Fruit fly (Drosophila melanogaster): ENCODE measurements around the gene Paf-AHalpha.

DNA sequence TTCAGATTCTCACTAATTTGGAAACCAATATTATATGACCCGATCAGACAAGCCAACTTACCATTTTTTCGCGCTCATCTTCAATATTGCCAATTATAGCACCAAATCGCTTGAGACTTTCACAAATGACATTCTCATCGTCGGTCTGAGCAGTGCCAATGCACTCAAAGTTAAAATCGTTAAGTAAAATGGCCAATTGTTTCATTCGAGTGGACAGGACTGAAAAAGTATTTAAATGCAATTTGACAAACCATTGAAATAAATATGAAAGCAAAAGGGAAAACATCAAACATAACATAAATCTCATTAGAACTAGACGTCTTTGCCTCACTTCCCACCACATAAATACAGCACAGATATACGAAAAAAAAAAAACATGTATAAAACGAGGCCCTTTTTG lies 29.4 kb downstream of the Paf-AHalpha start, which contains the start of gene CG8260:
- TF ChIP-seq dmrt93B (GFP tag; optimal IDR thresholded peaks at IDR 0.05): no peak
- no peak for TF ChIP-seq h (GFP tag; optimal IDR thresholded peaks at IDR 0.05)
- TF ChIP-seq ey (GFP tag; optimal IDR thresholded peaks at IDR 0.05): no peak
- TF ChIP-seq Abd-B (GFP tag; optimal IDR thresholded peaks at IDR 0.05): no peak
- no peak for TF ChIP-seq CG32264 (GFP tag; optimal IDR thresholded peaks at IDR 0.05)
- TF ChIP-seq pan (optimal IDR thresholded peaks at IDR 0.05): no peak
- no peak for TF ChIP-seq usp (GFP tag; optimal IDR thresholded peaks at IDR 0.05)
- TF ChIP-seq woc (GFP tag; optimal IDR thresholded peaks at IDR 0.05): no peak
- TF ChIP-seq CrebA (GFP tag; optimal IDR thresholded peaks at IDR 0.05; ENCODE audit: borderline replicate concordance): no peak
- no peak for TF ChIP-seq Mio (GFP tag; optimal IDR thresholded peaks at IDR 0.05)
- no peak for TF ChIP-seq psq (GFP tag; optimal IDR thresholded peaks at IDR 0.05)
